Fruit fly (Drosophila melanogaster): ENCODE measurements around the gene BBS1.

BBS1 gene

dm6 chr3L:7125289-7125955, at the start of gene BBS1, which contains the start of gene msl-3:
TSS of gene BBS1 (plus strand) at chr3L:7125905.
TSS of gene msl-3 (minus strand) at chr3L:7125533.
- TF ChIP-seq noc (tag; optimal IDR thresholded peaks at IDR 0.05), result no peak

dm6 chr3L:7077258-7077657, 48.4 kb upstream of the BBS1 start, which contains the start of gene CG8641:
TSS of gene CG8641 (minus strand) at chr3L:7077462.
- TF ChIP-seq noc (tag; optimal IDR thresholded peaks at IDR 0.05), result no peak

dm6 chr3L:7082168-7082567, 43.5 kb upstream of the BBS1 start:
- no peak for TF ChIP-seq noc (tag; optimal IDR thresholded peaks at IDR 0.05)

- TF ChIP-seq noc (tag; optimal IDR thresholded peaks at IDR 0.05), result no peak
Observed at dm6 chr3L:7086093-7086492, 39.6 kb upstream of the BBS1 start.

dm6 chr3L:7086558-7087059, 39.1 kb upstream of the BBS1 start, which contains the start of gene Cpr65Ea:
TSS of gene Cpr65Ea (minus strand) at chr3L:7086608.
- no peak for TF ChIP-seq noc (tag; optimal IDR thresholded peaks at IDR 0.05)

- no peak for TF ChIP-seq noc (tag; optimal IDR thresholded peaks at IDR 0.05)
Observed at dm6 chr3L:7087347-7087746, 38.4 kb upstream of the BBS1 start.

- no peak for TF ChIP-seq noc (tag; optimal IDR thresholded peaks at IDR 0.05)
Observed at dm6 chr3L:7088687-7089086, 37.0 kb upstream of the BBS1 start, which contains the start of gene Cpr65Eb. TSS of gene Cpr65Eb (minus strand) at chr3L:7088787.

dm6 chr3L:7090764-7091163, 34.9 kb upstream of the BBS1 start:
- no peak for TF ChIP-seq noc (tag; optimal IDR thresholded peaks at IDR 0.05)

dm6 chr3L:7091331-7091904, 34.3 kb upstream of the BBS1 start:
- no peak for TF ChIP-seq noc (tag; optimal IDR thresholded peaks at IDR 0.05)

- no peak for TF ChIP-seq noc (tag; optimal IDR thresholded peaks at IDR 0.05)
Observed at dm6 chr3L:7092904-7093303, 32.8 kb upstream of the BBS1 start, which contains the start of gene Cpr65Ec. TSS of gene Cpr65Ec (plus strand) at chr3L:7093204.

- TF ChIP-seq noc (tag; optimal IDR thresholded peaks at IDR 0.05), result no peak
Observed at dm6 chr3L:7094020-7094419, 31.7 kb upstream of the BBS1 start.

- TF ChIP-seq noc (tag; optimal IDR thresholded peaks at IDR 0.05), result no peak
Observed at dm6 chr3L:7094548-7095072, 31.1 kb upstream of the BBS1 start, which contains the start of gene form3. TSS of gene form3 (plus strand) at chr3L:7094818.

dm6 chr3L:7096530-7096929, 29.2 kb upstream of the BBS1 start:
- no peak for TF ChIP-seq noc (tag; optimal IDR thresholded peaks at IDR 0.05)

- TF ChIP-seq noc (tag; optimal IDR thresholded peaks at IDR 0.05), result no peak
Observed at dm6 chr3L:7103941-7104340, 21.8 kb upstream of the BBS1 start.

- no peak for TF ChIP-seq noc (tag; optimal IDR thresholded peaks at IDR 0.05)
Observed at dm6 chr3L:7104485-7104884, 21.2 kb upstream of the BBS1 start.

dm6 chr3L:7105693-7106092, 20.0 kb upstream of the BBS1 start:
- no peak for TF ChIP-seq noc (tag; optimal IDR thresholded peaks at IDR 0.05)

dm6 chr3L:7113010-7113409, 12.7 kb upstream of the BBS1 start:
- TF ChIP-seq noc (tag; optimal IDR thresholded peaks at IDR 0.05), result no peak
